Worm (Caenorhabditis elegans) whole organism, young adult: Measurements from ENCODE around the gene pat-9.

Source experiments
- B0261.1 ChIP-seq: sonication (generic microtip); optimal IDR thresholded peaks from 2 replicates; lab custom pipeline; 2016; ENCODE audit warnings: mild to moderate bottlenecking, missing genetic modification characterization, moderate library complexity, missing compliant biosample characterization
- C06A6.2 ChIP-seq: fragments of 200-800 bp; sonication (Bioruptor generic); conservative IDR thresholded peaks from 2 replicates; pipeline ENCODE4 v1.3.6; 2022; ENCODE audit warnings: missing genetic modification characterization, missing compliant biosample characterization
- C17E4.6 ChIP-seq: fragments of 200-800 bp; sonication (Bioruptor generic); IDR thresholded peaks from 2 replicates; pipeline ENCODE4 v1.3.6; 2022; ENCODE audit warnings: missing genetic modification reagents, missing genetic modification characterization, missing compliant biosample characterization
- D2030.7 ChIP-seq: fragments of 200-800 bp; sonication (Bioruptor generic); IDR thresholded peaks from 2 replicates; pipeline ENCODE4 v1.3.6; 2022; ENCODE audit warnings: missing genetic modification reagents, missing genetic modification characterization, missing compliant biosample characterization
- F23B12.7 ChIP-seq: sonication (generic microtip); optimal IDR thresholded peaks from 2 replicates; lab custom pipeline; 2017; ENCODE audit warnings: missing genetic modification characterization, mild to moderate bottlenecking, missing compliant biosample characterization, antibody characterized with exemption, moderate library complexity; ENCODE audit not compliant: insufficient read depth
- F37B4.10 ChIP-seq: fragments of 200-800 bp; sonication (Bioruptor generic); IDR thresholded peaks from 2 replicates; pipeline ENCODE4 v1.3.6; 2022; ENCODE audit warnings: missing genetic modification characterization, missing compliant biosample characterization
- F39B2.1 ChIP-seq: fragments of 200-800 bp; sonication (Bioruptor generic); IDR thresholded peaks from 2 replicates; pipeline ENCODE4 v1.3.6; 2022; ENCODE audit warnings: missing genetic modification reagents, missing genetic modification characterization, missing compliant biosample characterization
- F55B11.4 ChIP-seq: sonication (generic microtip); optimal IDR thresholded peaks from 2 replicates; lab custom pipeline; 2016; ENCODE audit warnings: missing compliant biosample characterization, missing genetic modification characterization, borderline replicate concordance; ENCODE audit not compliant: insufficient read depth
- T26A5.8 ChIP-seq: sonication (generic microtip); optimal IDR thresholded peaks from 2 replicates; lab custom pipeline; 2016; ENCODE audit warnings: missing genetic modification characterization, missing compliant biosample characterization
- Y53G8AR.9 ChIP-seq: fragments of 200-800 bp; sonication (Bioruptor generic); conservative IDR thresholded peaks from 2 replicates; pipeline ENCODE4 v1.3.6; 2022; ENCODE audit warnings: missing genetic modification reagents, missing genetic modification characterization, missing compliant biosample characterization
- ZK185.1 ChIP-seq: sonication (generic microtip); optimal IDR thresholded peaks from 2 replicates; lab custom pipeline; 2016; ENCODE audit warnings: mild to moderate bottlenecking, missing genetic modification characterization, missing compliant biosample characterization; ENCODE audit not compliant: poor library complexity, severe bottlenecking
- atf-7 ChIP-seq: sonication (generic microtip); optimal IDR thresholded peaks from 2 replicates; lab custom pipeline; 2017; ENCODE audit warnings: mild to moderate bottlenecking, missing genetic modification characterization, missing compliant biosample characterization
- attf-5 ChIP-seq: fragments of 200-800 bp; sonication (Bioruptor generic); optimal IDR thresholded peaks from 2 replicates; lab custom pipeline; 2018; ENCODE audit warnings: mild to moderate bottlenecking, missing genetic modification characterization, missing compliant biosample characterization
- cebp-1 ChIP-seq, 2 experiments: fragments of 200-800 bp in 1 of 2; sonication (Bioruptor generic) in 1 of 2; sonication (generic microtip) in 1 of 2; IDR thresholded peaks in 1 of 2; optimal IDR thresholded peaks in 1 of 2; 2 replicates each; pipeline versions ENCODE4 v1.3.6 to Lab custom; 2017 to 2022; ENCODE audit warnings: missing compliant biosample characterization in 2 of 2, missing genetic modification characterization in 2 of 2, mild to moderate bottlenecking in 1 of 2, missing genetic modification reagents in 1 of 2, moderate library complexity in 1 of 2
- ceh-91 ChIP-seq: fragments of 200-800 bp; sonication (Bioruptor generic); IDR thresholded peaks from 2 replicates; pipeline ENCODE4 v1.3.6; 2022; ENCODE audit warnings: missing genetic modification reagents, missing genetic modification characterization, missing compliant biosample characterization
- die-1 ChIP-seq: sonication (generic microtip); optimal IDR thresholded peaks from 2 replicates; lab custom pipeline; 2016; ENCODE audit warnings: missing genotype, mild to moderate bottlenecking, missing genetic modification characterization, missing compliant biosample characterization
- dox-1 ChIP-seq: fragments of 200-800 bp; sonication (Bioruptor generic); IDR thresholded peaks from 2 replicates; pipeline ENCODE4 v1.3.6; 2022; ENCODE audit warnings: missing genetic modification reagents, missing genetic modification characterization, missing compliant biosample characterization
- dpl-1 ChIP-seq: fragments of 150-350 bp; optimal IDR thresholded peaks from 2 replicates; lab custom pipeline; 2014; ENCODE audit warnings: missing biosample characterization, missing genetic modification reagents, missing genetic modification characterization
- ekl-4 ChIP-seq: fragments of 200-800 bp; sonication (Bioruptor generic); IDR thresholded peaks from 2 replicates; pipeline ENCODE4 v1.3.6; 2022; ENCODE audit warnings: missing genetic modification reagents, missing genetic modification characterization, missing compliant biosample characterization
- fkh-3 ChIP-seq: sonication (generic microtip); optimal IDR thresholded peaks from 2 replicates; lab custom pipeline; 2016; ENCODE audit warnings: mild to moderate bottlenecking, missing genetic modification characterization, missing compliant biosample characterization
- lag-1 ChIP-seq: fragments of 200-800 bp; sonication (Bioruptor generic); IDR thresholded peaks from 2 replicates; pipeline ENCODE4 v1.3.6; 2022; ENCODE audit warnings: missing genetic modification reagents, missing genetic modification characterization, missing compliant biosample characterization
- let-526 ChIP-seq: fragments of 200-800 bp; sonication (Bioruptor generic); IDR thresholded peaks from 2 replicates; pipeline ENCODE4 v1.3.6; 2022; ENCODE audit warnings: missing genetic modification reagents, missing genetic modification characterization, missing compliant biosample characterization
- let-607 ChIP-seq, 2 experiments: fragments of 200-800 bp in 1 of 2; sonication (Bioruptor generic) in 1 of 2; sonication (generic microtip) in 1 of 2; optimal IDR thresholded peaks; 2 replicates each; lab custom pipeline; 2016 to 2018; ENCODE audit warnings: mild to moderate bottlenecking in 2 of 2, missing compliant biosample characterization in 2 of 2, missing genetic modification characterization in 2 of 2, moderate library complexity in 2 of 2, missing genotype in 1 of 2
- lin-26 ChIP-seq: fragments of 200-800 bp; sonication (Bioruptor generic); IDR thresholded peaks from 2 replicates; pipeline ENCODE4 v1.3.6; 2022; ENCODE audit warnings: missing genetic modification reagents, missing genetic modification characterization, missing compliant biosample characterization
- madf-6 ChIP-seq: fragments of 200-800 bp; sonication (Bioruptor generic); IDR thresholded peaks from 2 replicates; pipeline ENCODE4 v1.3.6; 2022; ENCODE audit warnings: missing genetic modification reagents, missing genetic modification characterization, missing compliant biosample characterization
- mes-4 ChIP-seq: sonication (generic microtip); optimal IDR thresholded peaks from 2 replicates; lab custom pipeline; 2016; ENCODE audit warnings: missing genotype, missing genetic modification characterization, missing compliant biosample characterization
- nfya-1 ChIP-seq: sonication (generic microtip); optimal IDR thresholded peaks from 2 replicates; lab custom pipeline; 2017; ENCODE audit warnings: antibody characterized with exemption, missing compliant biosample characterization, missing genetic modification characterization, borderline replicate concordance; ENCODE audit not compliant: insufficient read depth
- nfyb-1 ChIP-seq: fragments of 200-800 bp; sonication (Bioruptor generic); IDR thresholded peaks from 2 replicates; pipeline ENCODE4 v1.3.6; 2022; ENCODE audit warnings: missing genetic modification reagents, missing genetic modification characterization, missing compliant biosample characterization
- nhr-120 ChIP-seq: fragments of 200-800 bp; sonication (Bioruptor generic); IDR thresholded peaks from 2 replicates; pipeline ENCODE4 v1.3.6; 2022; ENCODE audit warnings: missing genetic modification characterization, missing compliant biosample characterization
- nhr-80 ChIP-seq: sonication (generic microtip); optimal IDR thresholded peaks from 2 replicates; lab custom pipeline; 2016; ENCODE audit warnings: missing genetic modification characterization, missing compliant biosample characterization
- nhr-90 ChIP-seq: sonication (generic microtip); optimal IDR thresholded peaks from 2 replicates; lab custom pipeline; 2016; ENCODE audit warnings: missing genotype, mild to moderate bottlenecking, missing genetic modification characterization, missing compliant biosample characterization
- pha-4 ChIP-seq: fragments of 150-350 bp; sonication (generic microtip); optimal IDR thresholded peaks from 2 replicates; lab custom pipeline; 2014; ENCODE audit warnings: missing biosample characterization, missing genetic modification reagents, missing genetic modification characterization
- rcor-1 ChIP-seq: fragments of 200-800 bp; sonication (Bioruptor generic); IDR thresholded peaks from 2 replicates; pipeline ENCODE4 v1.3.6; 2022; ENCODE audit warnings: missing genetic modification reagents, missing genetic modification characterization, missing compliant biosample characterization
- repo-1 ChIP-seq: sonication (generic microtip); optimal IDR thresholded peaks from 2 replicates; lab custom pipeline; 2017; ENCODE audit warnings: mild to moderate bottlenecking, missing genetic modification characterization, missing compliant biosample characterization
- rpc-1 ChIP-seq, 2 experiments: fragments of 150-350 bp in 1 of 2; sonication (generic microtip) in 1 of 2; optimal IDR thresholded peaks; 2 replicates each; lab custom pipeline; 2014 to 2018; ENCODE audit warnings: missing biosample characterization in 1 of 2, missing genetic modification characterization in 1 of 2, missing genetic modification reagents in 1 of 2, missing genotype in 1 of 2
- snpc-1.1 ChIP-seq: sonication (generic microtip); optimal IDR thresholded peaks from 2 replicates; lab custom pipeline; 2017; ENCODE audit warnings: missing genetic modification characterization, mild to moderate bottlenecking, missing compliant biosample characterization, antibody characterized with exemption, moderate library complexity, missing genotype, missing genetic modification reagents; ENCODE audit not compliant: insufficient read depth
- snpc-4 ChIP-seq, 5 experiments: fragments of 150-350 bp in 1 of 5; sonication (generic microtip) in 4 of 5; optimal IDR thresholded peaks; 2 replicates each; lab custom pipeline; 2014 to 2018; ENCODE audit warnings: missing genetic modification characterization in 5 of 5, missing biosample characterization in 3 of 5, antibody characterized with exemption in 2 of 5, mild to moderate bottlenecking in 2 of 5, missing compliant biosample characterization in 2 of 5, missing genotype in 2 of 5, moderate library complexity in 2 of 5, missing genetic modification reagents in 1 of 5
- somi-1 ChIP-seq: fragments of 200-800 bp; sonication (Bioruptor generic); optimal IDR thresholded peaks from 2 replicates; lab custom pipeline; 2018; ENCODE audit warnings: mild to moderate bottlenecking, missing genetic modification characterization, missing compliant biosample characterization
- sptf-2 ChIP-seq: fragments of 200-800 bp; sonication (Bioruptor generic); optimal IDR thresholded peaks from 2 replicates; lab custom pipeline; 2018; ENCODE audit warnings: mild to moderate bottlenecking, missing genetic modification characterization, missing compliant biosample characterization
- tbp1 ChIP-seq: fragments of 200-800 bp; sonication (Bioruptor generic); optimal IDR thresholded peaks from 2 replicates; lab custom pipeline; 2018; ENCODE audit warnings: mild to moderate bottlenecking, missing genetic modification characterization, missing compliant biosample characterization
- zim-3 ChIP-seq: sonication (generic microtip); optimal IDR thresholded peaks from 2 replicates; lab custom pipeline; 2017; ENCODE audit warnings: mild to moderate bottlenecking, missing genetic modification characterization, moderate library complexity, missing compliant biosample characterization
- ztf-25 ChIP-seq: fragments of 200-800 bp; sonication (Bioruptor generic); IDR thresholded peaks from 2 replicates; pipeline ENCODE4 v1.3.6; 2022; ENCODE audit warnings: missing genetic modification reagents, missing genetic modification characterization, missing compliant biosample characterization
- ztf-26 ChIP-seq: sonication (generic microtip); optimal IDR thresholded peaks from 2 replicates; lab custom pipeline; 2017; ENCODE audit warnings: missing genetic modification characterization, missing compliant biosample characterization
- ztf-28 ChIP-seq: fragments of 200-800 bp; sonication (Bioruptor generic); IDR thresholded peaks from 2 replicates; pipeline ENCODE4 v1.3.6; 2022; ENCODE audit warnings: missing genetic modification reagents, missing genetic modification characterization, missing compliant biosample characterization

Gene pat-9

DNA sequence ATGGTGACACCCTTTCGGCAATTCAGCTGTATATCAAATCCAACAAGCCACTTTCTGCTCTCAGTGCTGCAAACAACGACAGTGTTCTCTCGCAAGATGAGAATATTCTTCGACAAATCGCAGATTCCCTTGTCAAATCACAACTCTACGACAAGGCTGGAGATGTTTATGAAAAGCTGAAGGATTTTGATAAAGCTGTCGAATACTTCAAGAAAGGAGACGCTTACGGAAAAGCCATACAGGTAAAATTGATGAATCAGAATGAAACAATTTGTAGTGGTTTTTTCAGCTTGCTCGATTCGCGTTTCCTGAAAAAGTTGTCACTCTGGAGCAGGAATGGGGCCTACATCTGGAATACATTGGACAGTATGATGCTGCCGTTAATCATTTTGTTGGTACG is 9.4 kb downstream of the pat-9 start:
- TF ChIP-seq let-526 (GFP tag; lab: Robert Waterston, UW) (no peak), madf-6 (GFP tag; lab: Robert Waterston, UW) (no peak), let-607 (tag; optimal IDR thresholded peaks at IDR 0.05; lab: Kevin White, UChicago) (no peak), zim-3 (tag; lab: Kevin White, UChicago) (no peak), C06A6.2 (GFP tag; lab: Robert Waterston, UW) (no peak), nhr-90 (tag; lab: Kevin White, UChicago) (no peak), B0261.1 (tag; lab: Kevin White, UChicago) (no peak), ztf-28 (no peak), nfyb-1 (GFP tag; lab: Robert Waterston, UW) (no peak), cebp-1 (GFP tag; IDR thresholded peaks at IDR 0.05; lab: Robert Waterston, UW) (no peak), cebp-1 (tag; optimal IDR thresholded peaks at IDR 0.05; lab: Kevin White, UChicago) (no peak), tbp1 (GFP tag; lab: Kevin White, UChicago) (no peak), fkh-3 (tag; lab: Kevin White, UChicago) (no peak), rpc-1 (optimal IDR thresholded peaks at IDR 0.05; lab: Kevin White, UChicago) (no peak), rpc-1 (tag; optimal IDR thresholded peaks at IDR 0.05; lab: Kevin White, UChicago) (no peak), die-1 (tag; lab: Kevin White, UChicago) (no peak), T26A5.8 (tag; lab: Kevin White, UChicago) (no peak), ztf-25 (GFP tag; lab: Robert Waterston, UW) (no peak)
- TF ChIP-seq, all 124 proteins: peak for 0

ce11 chrX:16548290-16548689 is 11.6 kb downstream of the pat-9 start:
- no peak for TF ChIP-seq nhr-120 (GFP tag; lab: Robert Waterston, UW)
- no peak for TF ChIP-seq ekl-4 (GFP tag; lab: Robert Waterston, UW)
- TF ChIP-seq B0261.1 (tag; lab: Kevin White, UChicago) = no peak
- TF ChIP-seq let-607 (tag; optimal IDR thresholded peaks at IDR 0.05; lab: Kevin White, UChicago) = no peak
- TF ChIP-seq attf-5 (GFP tag; lab: Kevin White, UChicago) = no peak
- no peak for TF ChIP-seq nfya-1
- TF ChIP-seq C17E4.6 (GFP tag; lab: Robert Waterston, UW) = no peak
- no peak for TF ChIP-seq Y53G8AR.9 (GFP tag; lab: Robert Waterston, UW)
- TF ChIP-seq ceh-91 = no peak
- no peak for TF ChIP-seq snpc-1.1 (tag; lab: Kevin White, UChicago)

DNA sequence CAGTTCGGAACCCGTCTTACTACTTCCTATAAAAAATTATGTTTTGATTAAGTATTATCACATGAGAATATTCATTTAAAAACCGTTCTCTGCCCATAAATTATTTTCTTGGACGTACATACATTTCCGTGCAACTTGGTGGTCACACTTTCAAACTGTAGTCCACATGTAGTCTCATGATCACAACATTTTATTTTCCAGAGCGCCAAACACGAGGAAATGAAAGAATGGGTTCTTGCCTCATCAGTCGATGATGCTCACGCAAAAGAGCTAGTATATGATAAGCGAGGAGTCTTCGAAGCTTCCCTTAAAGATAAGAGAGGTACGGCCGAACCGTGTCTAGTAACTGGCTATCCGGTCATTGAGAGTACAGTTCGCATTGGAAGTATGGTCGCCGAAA is 13.9 kb downstream of the pat-9 start:
- peak; percentile 21; the same call in 1 of the 2 replicates for TF ChIP-seq dox-1 (GFP tag; lab: Robert Waterston, UW)
- peak; percentile 4 for TF ChIP-seq attf-5 (GFP tag; lab: Kevin White, UChicago)
- no peak for TF ChIP-seq F39B2.1 (GFP tag; lab: Robert Waterston, UW)
- TF ChIP-seq F55B11.4 (tag; lab: Kevin White, UChicago) = no peak
- TF ChIP-seq ztf-26 = no peak
- TF ChIP-seq F37B4.10 (GFP tag; lab: Robert Waterston, UW) = no peak
- no peak for TF ChIP-seq somi-1
- no peak for TF ChIP-seq repo-1 (tag; lab: Kevin White, UChicago)
- TF ChIP-seq sptf-2 (GFP tag; lab: Kevin White, UChicago) = no peak
- TF ChIP-seq lag-1 (GFP tag; lab: Robert Waterston, UW) = no peak
- no peak for TF ChIP-seq rcor-1 (GFP tag; lab: Robert Waterston, UW)
- no peak for TF ChIP-seq lin-26
- peak; percentile 18 for TF ChIP-seq pha-4 (tag; lab: Kevin White, UChicago)
- no peak for TF ChIP-seq D2030.7 (GFP tag; lab: Robert Waterston, UW)
- peak; percentile 27 for TF ChIP-seq ZK185.1 (tag; lab: Kevin White, UChicago)
- TF ChIP-seq nhr-80 = peak; percentile 91
- no peak for TF ChIP-seq F23B12.7 (tag; lab: Kevin White, UChicago)
- no peak for TF ChIP-seq dpl-1
- TF ChIP-seq let-607 (tag; optimal IDR thresholded peaks at IDR 0.05; lab: Kevin White, UChicago) = peak in 1 of 2 experiments; percentile 32
- peak; percentile 20 for TF ChIP-seq atf-7 (tag; lab: Kevin White, UChicago)
- TF ChIP-seq mes-4 = no peak
- TF ChIP-seq snpc-4 (GFP tag; optimal IDR thresholded peaks at IDR 0.05; lab: Kevin White, UChicago) = no peak
- peak in 1 of 4 experiments; percentile 27 for TF ChIP-seq snpc-4 (tag; optimal IDR thresholded peaks at IDR 0.05; lab: Kevin White, UChicago)
